Fruit fly (Drosophila melanogaster): ENCODE results near the gene pths.

pths gene

DNA sequence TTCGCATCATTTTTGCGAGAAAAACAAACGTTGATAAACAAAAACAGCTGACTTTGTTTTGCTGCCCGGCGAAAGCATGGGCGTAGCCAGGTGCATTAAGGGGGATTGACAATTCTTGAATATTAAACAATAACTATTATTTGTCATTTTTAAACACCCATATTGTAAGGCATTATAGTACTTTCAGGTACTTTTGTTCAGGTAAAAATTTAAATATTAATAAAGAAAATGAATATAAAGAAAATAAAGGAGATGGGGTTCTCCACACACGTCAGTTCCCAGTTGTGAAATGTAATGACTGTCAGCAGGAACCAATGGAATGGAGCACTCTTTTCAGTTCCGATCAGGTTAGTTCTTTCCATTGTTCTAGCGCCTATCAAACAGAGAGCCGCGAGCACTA is 15.5 kb downstream of the pths start, which contains the start of the genes Coq3 and Pld3 (continued):
- TF ChIP-seq CG16779 (GFP tag; IDR thresholded peaks at IDR 0.05) (peak; percentile 80), Spps (tag; optimal IDR thresholded peaks at IDR 0.05) (peak; percentile 58), CG4404 (GFP tag; IDR thresholded peaks at IDR 0.05) (peak; percentile 65), CG17912 (GFP tag; optimal IDR thresholded peaks at IDR 0.05) (peak; percentile 35), sr (GFP tag; IDR thresholded peaks at IDR 0.05) (0 out of 3 replicates have a peak, but pooled peaks have one; percentile 36), CG13123 (GFP tag; optimal IDR thresholded peaks at IDR 0.05) (peak; percentile 57), gsb (GFP tag; IDR thresholded peaks at IDR 0.05) (peak; percentile 60), PHDP (tag; optimal IDR thresholded peaks at IDR 0.05) (peak; percentile 86), Lpt (GFP tag; optimal IDR thresholded peaks at IDR 0.05) (no peak), tap (tag; optimal IDR thresholded peaks at IDR 0.05) (peak; percentile 72), dpn (GFP tag; optimal IDR thresholded peaks at IDR 0.05) (peak; percentile 73 to 83), gro (GFP tag; optimal IDR thresholded peaks at IDR 0.05) (peak; percentile 75), CG17186 (GFP tag; optimal IDR thresholded peaks at IDR 0.05) (peak; percentile 18), hkb (optimal IDR thresholded peaks at IDR 0.05) (no peak), hkb (GFP tag; IDR thresholded peaks at IDR 0.05) (peak; percentile 88), Hr39 (optimal IDR thresholded peaks at IDR 0.05) (no peak), CG3838 (GFP tag; optimal IDR thresholded peaks at IDR 0.05) (peak; percentile 25), Hmr (GFP tag; optimal IDR thresholded peaks at IDR 0.05) (peak; percentile 89), NK7.1 (GFP tag; optimal IDR thresholded peaks at IDR 0.05) (peak; percentile 0), zfh2 (GFP tag; optimal IDR thresholded peaks at IDR 0.05) (peak; percentile 83), CG4617 (GFP tag; optimal IDR thresholded peaks at IDR 0.05; ENCODE audit: borderline replicate concordance) (peak; percentile 50), CG16813 (GFP tag; IDR thresholded peaks at IDR 0.05; ENCODE audit: partially characterized antibody) (no peak), CG12299 (tag; optimal IDR thresholded peaks at IDR 0.05) (peak; percentile 57), CG31388 (GFP tag; optimal IDR thresholded peaks at IDR 0.05) (peak; percentile 47), trh (GFP tag; optimal IDR thresholded peaks at IDR 0.05) (peak; percentile 19), CG17612 (GFP tag; IDR thresholded peaks at IDR 0.05) (no peak), dan (GFP tag; IDR thresholded peaks at IDR 0.05) (no peak), fu2 (GFP tag; optimal IDR thresholded peaks at IDR 0.05) (peak; percentile 58), corto (GFP tag; optimal IDR thresholded peaks at IDR 0.05) (no peak), dmrt99B (tag; optimal IDR thresholded peaks at IDR 0.05) (peak; percentile 86), D19A (tag; optimal IDR thresholded peaks at IDR 0.05) (peak; percentile 72), CG8388 (GFP tag; optimal IDR thresholded peaks at IDR 0.05) (peak; percentile 75), hb (GFP tag; IDR thresholded peaks at IDR 0.05; ENCODE audit: partially characterized antibody) (no peak), fd96Cb (tag; optimal IDR thresholded peaks at IDR 0.05) (peak; percentile 76), CG2120 (GFP tag; optimal IDR thresholded peaks at IDR 0.05) (peak; percentile 91), pita (GFP tag; optimal IDR thresholded peaks at IDR 0.05) (no peak), onecut (GFP tag; IDR thresholded peaks at IDR 0.05) (peak; percentile 61), az2 (GFP tag; optimal IDR thresholded peaks at IDR 0.05) (peak; percentile 88), HmgZ (tag; optimal IDR thresholded peaks at IDR 0.05) (peak; percentile 89), gcm2 (GFP tag; optimal IDR thresholded peaks at IDR 0.05) (no peak), eve (GFP tag; optimal IDR thresholded peaks at IDR 0.05) (no peak), CG6854 (GFP tag; optimal IDR thresholded peaks at IDR 0.05) (peak; percentile 55), nom (GFP tag; optimal IDR thresholded peaks at IDR 0.05) (peak; percentile 86), caup (GFP tag; optimal IDR thresholded peaks at IDR 0.05; ENCODE audit: severe bottlenecking) (peak; percentile 75), Trl (optimal IDR thresholded peaks at IDR 0.05) (no peak), Trl (GFP tag; optimal IDR thresholded peaks at IDR 0.05) (peak; percentile 72), MTF-1 (GFP tag; optimal IDR thresholded peaks at IDR 0.05; ENCODE audit: borderline replicate concordance) (peak; percentile 32)
